Fruit fly (Drosophila melanogaster) whole organism: ENCODE results near the gene Cyfip.

Experiments
- CG8478 ChIP-seq: fragments of >200 bp; optimal IDR thresholded peaks from 2 replicates; lab custom pipeline; 2018; ENCODE audit warnings: inconsistent platforms
- Dll ChIP-seq: fragments of >200 bp; optimal IDR thresholded peaks from 2 replicates; lab custom pipeline; 2017
- EcR ChIP-seq, 2 experiments: fragments of >200 bp; optimal IDR thresholded peaks; 2 replicates each; lab custom pipeline; 2017; ENCODE audit warnings: missing biosample characterization in 2 of 2, missing genetic modification characterization in 2 of 2, missing genetic modification reagents in 2 of 2
- pan ChIP-seq: fragments of >200 bp; optimal IDR thresholded peaks from 2 replicates; lab custom pipeline; 2017
- psq ChIP-seq: fragments of >200 bp; optimal IDR thresholded peaks from 2 replicates; lab custom pipeline; 2017
- usp ChIP-seq: fragments of >200 bp; optimal IDR thresholded peaks from 2 replicates; lab custom pipeline; 2017; ENCODE audit warnings: missing biosample characterization, missing genetic modification characterization, mixed read lengths

DNA sequence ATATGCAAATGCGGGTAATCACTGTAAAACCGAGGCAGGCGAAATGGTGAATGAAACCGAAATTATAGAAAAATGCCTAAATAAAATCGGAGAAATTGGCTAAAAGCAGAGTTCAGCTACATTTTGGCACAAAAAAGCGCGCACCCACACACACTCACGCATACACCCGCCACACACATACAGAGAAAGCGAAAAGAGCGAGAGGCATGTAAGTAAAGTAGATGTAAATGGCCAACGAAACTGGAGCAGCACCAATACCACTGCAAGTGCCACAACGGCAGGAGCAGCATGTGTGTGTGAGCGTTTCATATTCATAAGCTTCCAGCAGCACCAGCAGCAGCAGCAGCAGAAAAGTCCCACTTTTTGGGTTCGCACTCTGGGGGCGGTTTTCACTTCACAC, 42.4 kb downstream of the Cyfip start:
- TF ChIP-seq psq (lab: Kevin White, UChicago): no peak
- no peak for TF ChIP-seq usp (GFP tag; lab: Kevin White, UChicago)
- TF ChIP-seq pan (lab: Kevin White, UChicago): no peak
- TF ChIP-seq CG8478 (lab: Kevin White, UChicago): no peak
- no peak for TF ChIP-seq EcR (GFP tag; optimal IDR thresholded peaks at IDR 0.05; lab: Kevin White, UChicago)
- TF ChIP-seq Dll: no peak
